Fruit fly (Drosophila melanogaster) whole organism, embryonic: ENCODE results near the gene Jon99Ci.

ENCODE experiments used
- C15 ChIP-seq: fragments of 200-800 bp; sonication (Bioruptor generic); IDR thresholded peaks from 3 replicates; pipeline ENCODE4 v1.3.6; 2022; ENCODE audit warnings: missing biosample characterization, missing genetic modification characterization
- CG11504 ChIP-seq: fragments of 200-800 bp; sonication (Bioruptor generic); optimal IDR thresholded peaks from 3 replicates; lab custom pipeline; 2019; ENCODE audit warnings: missing biosample characterization, mild to moderate bottlenecking, missing genetic modification characterization, moderate library complexity
- CG7372 ChIP-seq: fragments of 200-800 bp; sonication (Bioruptor generic); IDR thresholded peaks from 2 replicates; pipeline ENCODE4 v1.3.6; 2022; ENCODE audit warnings: missing biosample characterization, missing genetic modification characterization
- CG7839 ChIP-seq: fragments of 200-800 bp; sonication (Bioruptor generic); optimal IDR thresholded peaks from 3 replicates; lab custom pipeline; 2018; ENCODE audit warnings: missing biosample characterization, mild to moderate bottlenecking, missing genetic modification characterization, moderate library complexity
- Deaf1 ChIP-seq: fragments of 200-800 bp; optimal IDR thresholded peaks from 3 replicates; lab custom pipeline; 2019; ENCODE audit warnings: missing biosample characterization, mild to moderate bottlenecking, missing genetic modification characterization, moderate library complexity
- Xrp1 ChIP-seq: fragments of 200-800 bp; sonication (Bioruptor generic); IDR thresholded peaks from 2 replicates; pipeline ENCODE4 v1.3.6; 2022; ENCODE audit warnings: missing biosample characterization, missing genetic modification characterization
- btn ChIP-seq: fragments of 200-800 bp; sonication (Bioruptor generic); optimal IDR thresholded peaks from 2 replicates; lab custom pipeline; 2016; ENCODE audit warnings: missing biosample characterization, missing genetic modification characterization
- insv ChIP-seq, 2 experiments: fragments of 200-800 bp; sonication (Bioruptor generic); optimal IDR thresholded peaks; 3 replicates each; lab custom pipeline; 2016 to 2018; ENCODE audit warnings: missing biosample characterization in 2 of 2, missing genetic modification characterization in 2 of 2
- pb ChIP-seq: fragments of 200-800 bp; sonication (Bioruptor generic); optimal IDR thresholded peaks from 3 replicates; lab custom pipeline; 2016; ENCODE audit warnings: missing biosample characterization, missing genetic modification characterization
- sim ChIP-seq: fragments of 200-800 bp; sonication (Bioruptor generic); IDR thresholded peaks from 2 replicates; pipeline ENCODE4 v1.3.6; 2022; ENCODE audit warnings: missing biosample characterization, missing genetic modification characterization
- toy ChIP-seq: fragments of 200-800 bp; sonication (Bioruptor generic); IDR thresholded peaks from 2 replicates; pipeline ENCODE4 v1.3.6; 2022; ENCODE audit warnings: missing biosample characterization, missing genetic modification characterization
- wek ChIP-seq: fragments of 200-800 bp; sonication (Bioruptor generic); optimal IDR thresholded peaks from 3 replicates; lab custom pipeline; 2018; ENCODE audit warnings: missing biosample characterization, mild to moderate bottlenecking, missing genetic modification characterization, moderate library complexity

DNA sequence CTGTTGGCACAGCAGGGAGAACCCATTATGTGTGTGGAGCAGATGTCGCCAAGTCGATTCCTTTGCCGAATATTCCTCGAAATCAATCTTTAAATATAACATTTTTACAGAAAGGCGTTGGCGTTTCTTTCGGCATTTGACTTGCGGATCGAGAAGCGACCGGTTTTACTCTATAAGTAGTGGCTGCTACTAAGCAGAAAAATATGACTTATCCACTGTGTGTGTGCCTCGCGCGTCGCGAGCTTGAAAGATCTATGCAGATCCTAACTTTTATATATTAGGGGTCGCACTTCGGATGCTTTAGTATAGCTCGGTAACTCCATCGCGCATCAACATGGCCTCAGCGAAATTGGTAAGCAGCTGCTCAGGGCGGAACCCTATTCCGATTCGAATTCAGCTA lies 20.8 kb downstream of the Jon99Ci start, which contains the start of gene CG15515:
- no peak for TF ChIP-seq pb
- no peak for TF ChIP-seq insv (GFP tag; optimal IDR thresholded peaks at IDR 0.05; lab: Kevin White, UChicago)
- TF ChIP-seq Deaf1: no peak
- TF ChIP-seq btn (GFP tag; lab: Kevin White, UChicago): no peak
- no peak for TF ChIP-seq toy (GFP tag; lab: Robert Waterston, UW)
- no peak for TF ChIP-seq sim
- no peak for TF ChIP-seq CG7839 (tag; lab: Kevin White, UChicago)
- no peak for TF ChIP-seq wek (GFP tag; lab: Kevin White, UChicago)
- TF ChIP-seq CG11504: no peak
- TF ChIP-seq Xrp1 (GFP tag; lab: Robert Waterston, UW): no peak
- no peak for TF ChIP-seq CG7372 (GFP tag; lab: Robert Waterston, UW)
- TF ChIP-seq C15 (GFP tag; lab: Robert Waterston, UW): no peak
